Fruit fly (Drosophila melanogaster) whole organism, embryonic: ENCODE data around the gene neur.

Experiments used
- Aef1 ChIP-seq: fragments of 200-800 bp; sonication (Bioruptor generic); IDR thresholded peaks from 3 replicates; pipeline ENCODE4 v1.3.6; 2022; ENCODE audit warnings: missing biosample characterization, missing genetic modification characterization
- BtbVII ChIP-seq: fragments of 200-800 bp; sonication (Bioruptor generic); optimal IDR thresholded peaks from 3 replicates; lab custom pipeline; 2017; ENCODE audit warnings: missing biosample characterization, mild to moderate bottlenecking, missing genetic modification characterization
- CG10979 ChIP-seq: fragments of 200-800 bp; sonication (Bioruptor generic); optimal IDR thresholded peaks from 2 replicates; lab custom pipeline; 2018; ENCODE audit warnings: missing biosample characterization, mild to moderate bottlenecking, missing genetic modification characterization, moderate library complexity
- CG12155 ChIP-seq: fragments of 200-800 bp; sonication (Bioruptor generic); optimal IDR thresholded peaks from 3 replicates; lab custom pipeline; 2016; ENCODE audit warnings: missing biosample characterization, missing genetic modification characterization
- CG13296 ChIP-seq: fragments of 200-800 bp; sonication (Bioruptor generic); optimal IDR thresholded peaks from 3 replicates; lab custom pipeline; 2018; ENCODE audit warnings: missing biosample characterization, mild to moderate bottlenecking, missing genetic modification characterization
- CG14441 ChIP-seq: fragments of 200-800 bp; sonication (Bioruptor generic); IDR thresholded peaks from 2 replicates; pipeline ENCODE4 v1.3.6; 2022; ENCODE audit warnings: missing biosample characterization, missing genetic modification characterization
- CG14710 ChIP-seq: fragments of 200-800 bp; sonication (Bioruptor generic); optimal IDR thresholded peaks from 3 replicates; lab custom pipeline; 2019; ENCODE audit warnings: missing biosample characterization, mild to moderate bottlenecking, missing genetic modification characterization, moderate library complexity
- CG15269 ChIP-seq: fragments of 200-800 bp; sonication (Bioruptor generic); optimal IDR thresholded peaks from 2 replicates; lab custom pipeline; 2018; ENCODE audit warnings: missing biosample characterization, mild to moderate bottlenecking, missing genetic modification characterization, moderate library complexity
- CG1647 ChIP-seq: fragments of 200-800 bp; sonication (Bioruptor generic); optimal IDR thresholded peaks from 3 replicates; lab custom pipeline; 2016; ENCODE audit warnings: missing biosample characterization, missing genetic modification characterization
- CG17359 ChIP-seq: fragments of 200-800 bp; sonication (Bioruptor generic); optimal IDR thresholded peaks from 3 replicates; lab custom pipeline; 2018; ENCODE audit warnings: missing biosample characterization, mild to moderate bottlenecking, missing genetic modification characterization, moderate library complexity
- CG17385 ChIP-seq: fragments of 200-800 bp; sonication (Bioruptor generic); optimal IDR thresholded peaks from 3 replicates; lab custom pipeline; 2018; ENCODE audit warnings: missing biosample characterization, mild to moderate bottlenecking, missing genetic modification characterization
- CG17829 ChIP-seq: fragments of 200-800 bp; optimal IDR thresholded peaks from 2 replicates; lab custom pipeline; 2019; ENCODE audit warnings: missing biosample characterization, mild to moderate bottlenecking, missing genetic modification characterization, moderate library complexity
- CG18011 ChIP-seq: fragments of 200-800 bp; sonication (Bioruptor generic); optimal IDR thresholded peaks from 2 replicates; lab custom pipeline; 2017; ENCODE audit warnings: missing biosample characterization, missing genetic modification characterization, mild to moderate bottlenecking, moderate library complexity, missing genotype
- CG18262 ChIP-seq: fragments of 200-800 bp; optimal IDR thresholded peaks from 3 replicates; lab custom pipeline; 2019; ENCODE audit warnings: missing biosample characterization, mild to moderate bottlenecking, missing genetic modification characterization, moderate library complexity
- CG2199 ChIP-seq: fragments of 200-800 bp; sonication (Bioruptor generic); IDR thresholded peaks from 3 replicates; pipeline ENCODE4 v1.3.6; 2022; ENCODE audit warnings: missing biosample characterization, missing genetic modification characterization
- CG30020 ChIP-seq: fragments of 200-800 bp; optimal IDR thresholded peaks from 2 replicates; lab custom pipeline; 2019; ENCODE audit warnings: missing biosample characterization, mild to moderate bottlenecking, missing genetic modification characterization, moderate library complexity
- CG3281 ChIP-seq: fragments of 200-800 bp; sonication (Bioruptor generic); optimal IDR thresholded peaks from 3 replicates; lab custom pipeline; 2017; ENCODE audit warnings: missing biosample characterization, mild to moderate bottlenecking, missing genetic modification characterization
- CG7839 ChIP-seq: fragments of 200-800 bp; sonication (Bioruptor generic); optimal IDR thresholded peaks from 3 replicates; lab custom pipeline; 2018; ENCODE audit warnings: missing biosample characterization, mild to moderate bottlenecking, missing genetic modification characterization, moderate library complexity
- CG8290 ChIP-seq, 3 experiments: fragments of 200-800 bp; sonication (Bioruptor generic); optimal IDR thresholded peaks; 2 replicates each; lab custom pipeline; 2016 to 2019; ENCODE audit warnings: missing biosample characterization in 3 of 3, missing genetic modification characterization in 3 of 3, mild to moderate bottlenecking in 2 of 3, moderate library complexity in 1 of 3
- CTCF ChIP-seq: fragments of 200-800 bp; sonication (Bioruptor generic); optimal IDR thresholded peaks from 2 replicates; lab custom pipeline; 2017; ENCODE audit warnings: missing biosample characterization, mild to moderate bottlenecking, missing genetic modification characterization, moderate library complexity
- Dek ChIP-seq: fragments of 200-800 bp; sonication (Bioruptor generic); optimal IDR thresholded peaks from 3 replicates; lab custom pipeline; 2019; ENCODE audit warnings: missing biosample characterization, mild to moderate bottlenecking, missing genetic modification characterization, moderate library complexity
- Dp ChIP-seq: fragments of 200-800 bp; sonication (Bioruptor generic); optimal IDR thresholded peaks from 2 replicates; lab custom pipeline; 2018; ENCODE audit warnings: missing biosample characterization, mild to moderate bottlenecking, missing genetic modification characterization, moderate library complexity
- HLHmδ ChIP-seq: fragments of 200-800 bp; sonication (Bioruptor generic); optimal IDR thresholded peaks from 2 replicates; lab custom pipeline; 2018; ENCODE audit warnings: missing biosample characterization, mild to moderate bottlenecking, missing genetic modification characterization, moderate library complexity
- Hand ChIP-seq: fragments of 200-800 bp; sonication (Bioruptor generic); optimal IDR thresholded peaks from 2 replicates; lab custom pipeline; 2017; ENCODE audit warnings: mild to moderate bottlenecking, missing biosample characterization, missing genetic modification reagents, missing genetic modification characterization
- MESR4 ChIP-seq: fragments of 200-800 bp; sonication (Bioruptor generic); optimal IDR thresholded peaks from 2 replicates; lab custom pipeline; 2018; ENCODE audit warnings: missing biosample characterization, mild to moderate bottlenecking, missing genetic modification characterization, moderate library complexity
- Max ChIP-seq: fragments of 200-800 bp; sonication (Bioruptor generic); optimal IDR thresholded peaks from 2 replicates; lab custom pipeline; 2016; ENCODE audit warnings: missing biosample characterization, mild to moderate bottlenecking, missing genetic modification characterization
- Med ChIP-seq: fragments of 200-800 bp; sonication (Bioruptor generic); peaks from one replicate; lab custom pipeline; 2016; ENCODE audit warnings: missing biosample characterization, missing genetic modification characterization, mild to moderate bottlenecking, inconsistent platforms, moderate library complexity
- cad ChIP-seq: fragments of >200 bp; optimal IDR thresholded peaks from 2 replicates; lab custom pipeline; 2017; ENCODE audit warnings: missing biosample characterization, missing genetic modification characterization
- caup ChIP-seq: fragments of 200-800 bp; sonication (Bioruptor generic); optimal IDR thresholded peaks from 3 replicates; lab custom pipeline; 2017; ENCODE audit warnings: missing biosample characterization, mild to moderate bottlenecking, missing genetic modification characterization, moderate library complexity; ENCODE audit not compliant: severe bottlenecking
- chif ChIP-seq, 2 experiments: fragments of 200-800 bp; sonication (Bioruptor generic); optimal IDR thresholded peaks; 3 replicates each; lab custom pipeline; 2016; ENCODE audit warnings: missing biosample characterization in 2 of 2, missing genetic modification characterization in 2 of 2
- gfzf ChIP-seq: fragments of 200-800 bp; sonication (Bioruptor generic); optimal IDR thresholded peaks from 2 replicates; lab custom pipeline; 2016; ENCODE audit warnings: missing biosample characterization, mild to moderate bottlenecking, missing genetic modification characterization, moderate library complexity
- gro ChIP-seq: fragments of 200-800 bp; sonication (Bioruptor generic); optimal IDR thresholded peaks from 2 replicates; lab custom pipeline; 2016; ENCODE audit warnings: missing biosample characterization, missing genetic modification characterization
- gsb-n ChIP-seq: fragments of 200-800 bp; sonication (Bioruptor generic); optimal IDR thresholded peaks from 3 replicates; lab custom pipeline; 2018; ENCODE audit warnings: missing biosample characterization, mild to moderate bottlenecking, missing genetic modification characterization
- lbe ChIP-seq: fragments of 200-800 bp; sonication (Bioruptor generic); optimal IDR thresholded peaks from 2 replicates; lab custom pipeline; 2016; ENCODE audit warnings: missing biosample characterization, mild to moderate bottlenecking, missing genetic modification characterization
- nerfin-1 ChIP-seq: fragments of 200-800 bp; sonication (Bioruptor generic); optimal IDR thresholded peaks from 3 replicates; lab custom pipeline; 2019; ENCODE audit warnings: missing biosample characterization, mild to moderate bottlenecking, missing genetic modification characterization, moderate library complexity
- nom ChIP-seq: fragments of 200-800 bp; sonication (Bioruptor generic); optimal IDR thresholded peaks from 2 replicates; lab custom pipeline; 2017; ENCODE audit warnings: missing biosample characterization, missing genetic modification characterization, mild to moderate bottlenecking, moderate library complexity, missing genetic modification reagents
- odd ChIP-seq: fragments of 200-800 bp; sonication (Bioruptor generic); optimal IDR thresholded peaks from 2 replicates; lab custom pipeline; 2017; ENCODE audit warnings: missing biosample characterization, mild to moderate bottlenecking, missing genetic modification characterization
- sens ChIP-seq: fragments of 200-800 bp; sonication (Bioruptor generic); peaks from one replicate; lab custom pipeline; 2016; ENCODE audit warnings: missing biosample characterization, missing genetic modification characterization
- sqz ChIP-seq: fragments of 200-800 bp; sonication (Bioruptor generic); optimal IDR thresholded peaks from 3 replicates; lab custom pipeline; 2018; ENCODE audit warnings: missing biosample characterization, mild to moderate bottlenecking, missing genetic modification characterization
- tap ChIP-seq: fragments of 200-800 bp; optimal IDR thresholded peaks from 3 replicates; lab custom pipeline; 2019; ENCODE audit warnings: missing biosample characterization, mild to moderate bottlenecking, missing genetic modification characterization, moderate library complexity
- twi ChIP-seq: fragments of 200-800 bp; optimal IDR thresholded peaks from 2 replicates; lab custom pipeline; 2019; ENCODE audit warnings: missing biosample characterization, mild to moderate bottlenecking, missing genetic modification characterization, moderate library complexity
- unpg ChIP-seq: fragments of 200-800 bp; sonication (Bioruptor generic); optimal IDR thresholded peaks from 3 replicates; lab custom pipeline; 2018; ENCODE audit warnings: missing biosample characterization, mild to moderate bottlenecking, missing genetic modification characterization, moderate library complexity

neur gene

DNA sequence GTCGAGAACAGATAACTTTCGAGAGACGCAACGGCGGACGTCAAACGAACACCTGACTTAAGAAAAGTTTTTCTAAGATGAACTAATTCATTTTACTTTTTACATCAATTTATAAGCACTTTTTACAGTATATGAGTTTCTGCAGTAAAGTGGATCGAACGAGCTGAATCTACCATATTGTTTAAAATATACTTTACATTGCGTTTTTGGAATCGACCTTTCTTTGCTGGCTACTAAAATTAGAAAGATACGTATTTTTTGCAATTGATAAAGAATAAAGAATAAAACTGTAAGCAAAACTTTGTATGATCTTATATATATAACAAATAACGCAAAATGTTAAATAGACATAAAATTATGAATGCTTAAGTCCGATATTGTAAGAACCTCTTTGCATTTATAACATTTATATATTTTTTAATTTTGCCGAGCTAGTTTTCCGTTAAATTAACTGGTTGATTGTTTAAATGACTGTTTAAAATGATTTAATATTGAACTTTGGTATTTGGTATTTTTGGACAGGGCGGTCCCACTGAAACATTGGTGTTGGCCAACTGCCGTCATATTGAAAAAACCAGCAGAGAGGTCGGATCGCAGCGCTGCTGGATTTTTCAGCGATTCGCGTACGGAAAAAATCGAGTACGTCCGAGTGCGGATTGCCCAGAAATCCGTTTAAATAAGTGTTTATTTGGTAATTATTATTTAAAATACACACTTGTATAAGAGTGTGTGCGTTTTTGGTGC lies 12.8 kb upstream of the neur start, which contains the start of gene Kdm2 (continued):
- TF ChIP-seq Aef1 (GFP tag; lab: Robert Waterston, UW) (no peak), CG8290 (GFP tag; optimal IDR thresholded peaks at IDR 0.05; lab: Kevin White, UChicago) (no peak), CG8290 (tag; optimal IDR thresholded peaks at IDR 0.05; lab: Kevin White, UChicago) (peak in 1 of 2 experiments; percentile 77), CG30020 (tag; lab: Kevin White, UChicago) (peak; percentile 18), twi (tag; lab: Kevin White, UChicago) (peak; percentile 0), BtbVII (GFP tag; lab: Kevin White, UChicago) (peak; percentile 34), CG12155 (GFP tag; lab: Kevin White, UChicago) (peak; percentile 12), CG15269 (tag; lab: Kevin White, UChicago) (peak; percentile 35), CG13296 (peak; percentile 39), gsb-n (tag; lab: Kevin White, UChicago) (peak; percentile 30), nerfin-1 (peak; percentile 16), MESR4 (peak; percentile 74), sqz (GFP tag; lab: Kevin White, UChicago) (peak; percentile 85), CG17385 (peak; percentile 42), Max (peak; percentile 14), caup (GFP tag; lab: Kevin White, UChicago) (peak; percentile 9), HLHmδ (GFP tag; lab: Kevin White, UChicago) (peak; percentile 83), CG18011 (peak; percentile 16), tap (tag; lab: Kevin White, UChicago) (peak; percentile 49), CG3281 (GFP tag; lab: Kevin White, UChicago) (peak; percentile 38), CG2199 (GFP tag; lab: Robert Waterston, UW) (no peak), CG18262 (tag; lab: Kevin White, UChicago) (peak; percentile 15), CG14441 (GFP tag; lab: Robert Waterston, UW) (no peak), CG7839 (tag; lab: Kevin White, UChicago) (peak; percentile 31), CTCF (GFP tag; lab: Kevin White, UChicago) (peak; percentile 56), CG10979 (peak; percentile 12), nom (peak; percentile 16), sens (GFP tag; lab: Kevin White, UChicago) (peak; percentile 73), odd (GFP tag; lab: Kevin White, UChicago) (peak; percentile 40), gfzf (GFP tag; lab: Kevin White, UChicago) (peak; percentile 78), Hand (peak; percentile 26), CG14710 (tag; lab: Kevin White, UChicago) (peak; percentile 49), Dek (tag; lab: Kevin White, UChicago) (peak; percentile 57), Med (GFP tag; lab: Kevin White, UChicago) (peak; percentile 88), CG17829 (peak; percentile 45), gro (GFP tag; lab: Kevin White, UChicago) (peak; percentile 63), lbe (GFP tag; lab: Kevin White, UChicago) (peak; percentile 4), CG17359 (tag; lab: Kevin White, UChicago) (peak; percentile 30), chif (GFP tag; optimal IDR thresholded peaks at IDR 0.05; lab: Kevin White, UChicago) (peak in 1 of 2 experiments; percentile 5), cad (GFP tag; lab: Kevin White, UChicago) (no peak), CG1647 (GFP tag; lab: Kevin White, UChicago) (peak; percentile 8), unpg (GFP tag; lab: Kevin White, UChicago) (peak; percentile 18), Dp (peak; percentile 48)
- TF ChIP-seq, all 482 proteins: peak for 102
